Worm (Caenorhabditis elegans) whole organism, mixed stage, embryonic: Measurements from ENCODE around the gene C56G2.5.

ENCODE experiments used
- blmp-1 ChIP-seq: fragments of 150-350 bp; optimal IDR thresholded peaks from 2 replicates; lab custom pipeline; 2014; ENCODE audit warnings: missing biosample characterization, missing genetic modification characterization
- ceh-39 ChIP-seq: fragments of 150-350 bp; optimal IDR thresholded peaks from 2 replicates; lab custom pipeline; 2014; ENCODE audit warnings: missing biosample characterization, missing genetic modification characterization
- ceh-43 ChIP-seq: fragments of 200-800 bp; sonication (Bioruptor generic); optimal IDR thresholded peaks from 2 replicates; lab custom pipeline; 2018; ENCODE audit warnings: mild to moderate bottlenecking, missing genetic modification characterization, moderate library complexity, missing compliant biosample characterization
- ceh-83 ChIP-seq: fragments of 200-800 bp; sonication (Bioruptor generic); optimal IDR thresholded peaks from 2 replicates; lab custom pipeline; 2018; ENCODE audit warnings: mild to moderate bottlenecking, missing genetic modification characterization, missing compliant biosample characterization
- ces-1 ChIP-seq: fragments of 150-350 bp; optimal IDR thresholded peaks from 2 replicates; lab custom pipeline; 2014; ENCODE audit warnings: missing biosample characterization, missing genetic modification reagents, missing genetic modification characterization
- cnd-1 ChIP-seq: fragments of 200-800 bp; sonication (Bioruptor generic); optimal IDR thresholded peaks from 2 replicates; lab custom pipeline; 2018; ENCODE audit warnings: mild to moderate bottlenecking, missing genetic modification characterization, missing compliant biosample characterization
- drap-1 ChIP-seq: fragments of 200-800 bp; sonication (Bioruptor generic); optimal IDR thresholded peaks from 3 replicates; lab custom pipeline; 2018; ENCODE audit warnings: mild to moderate bottlenecking, missing genetic modification characterization, missing compliant biosample characterization
- elt-1 ChIP-seq: sonication (generic microtip); optimal IDR thresholded peaks from 2 replicates; lab custom pipeline; 2017; ENCODE audit warnings: missing genetic modification characterization, mild to moderate bottlenecking, missing compliant biosample characterization, antibody characterized with exemption, moderate library complexity, borderline replicate concordance; ENCODE audit not compliant: insufficient read depth
- flh-1 ChIP-seq: fragments of 200-800 bp; sonication (Bioruptor generic); optimal IDR thresholded peaks from 2 replicates; lab custom pipeline; 2018; ENCODE audit warnings: mild to moderate bottlenecking, missing genetic modification characterization, moderate library complexity, missing compliant biosample characterization
- ham-2 ChIP-seq: fragments of 200-800 bp; sonication (Bioruptor generic); optimal IDR thresholded peaks from 2 replicates; lab custom pipeline; 2018; ENCODE audit warnings: mild to moderate bottlenecking, missing genetic modification characterization, missing compliant biosample characterization
- hlh-1 ChIP-seq: fragments of 150-350 bp; optimal IDR thresholded peaks from 2 replicates; lab custom pipeline; 2014; ENCODE audit warnings: missing biosample characterization, missing genetic modification reagents, missing genetic modification characterization
- lin-13 ChIP-seq: fragments of 150-350 bp; optimal IDR thresholded peaks from 2 replicates; lab custom pipeline; 2014; ENCODE audit warnings: missing biosample characterization, missing genetic modification characterization
- lin-32 ChIP-seq: fragments of 200-800 bp; sonication (Bioruptor generic); optimal IDR thresholded peaks from 2 replicates; lab custom pipeline; 2018; ENCODE audit warnings: mild to moderate bottlenecking, missing genetic modification characterization, missing compliant biosample characterization
- mab-5 ChIP-seq: fragments of 150-350 bp; optimal IDR thresholded peaks from 2 replicates; lab custom pipeline; 2014; ENCODE audit warnings: missing biosample characterization, missing genetic modification characterization
- mep-1 ChIP-seq: fragments of 150-350 bp; optimal IDR thresholded peaks from 2 replicates; lab custom pipeline; 2017; ENCODE audit warnings: missing biosample characterization, missing genetic modification reagents, missing genetic modification characterization, inconsistent platforms
- mls-2 ChIP-seq: sonication (generic microtip); optimal IDR thresholded peaks from 2 replicates; lab custom pipeline; 2016; ENCODE audit warnings: mild to moderate bottlenecking, missing genetic modification characterization, moderate library complexity, missing compliant biosample characterization
- nhr-2 ChIP-seq: fragments of 150-350 bp; optimal IDR thresholded peaks from 2 replicates; lab custom pipeline; 2014; ENCODE audit warnings: missing biosample characterization, missing genetic modification characterization
- nhr-237 ChIP-seq: fragments of 150-350 bp; optimal IDR thresholded peaks from 2 replicates; lab custom pipeline; 2014; ENCODE audit warnings: missing biosample characterization, missing genetic modification characterization
- nhr-28 ChIP-seq: fragments of 150-350 bp; optimal IDR thresholded peaks from 2 replicates; lab custom pipeline; 2014; ENCODE audit warnings: missing biosample characterization, missing genetic modification characterization
- pha-4 ChIP-seq: fragments of 150-350 bp; optimal IDR thresholded peaks from 2 replicates; lab custom pipeline; 2018; ENCODE audit warnings: missing biosample characterization, missing genetic modification reagents, missing genetic modification characterization
- sem-2 ChIP-seq: fragments of 200-800 bp; sonication (Bioruptor generic); optimal IDR thresholded peaks from 2 replicates; lab custom pipeline; 2018; ENCODE audit warnings: mild to moderate bottlenecking, missing genetic modification characterization, missing compliant biosample characterization
- snpc-4 ChIP-seq: fragments of 150-350 bp; optimal IDR thresholded peaks from 2 replicates; lab custom pipeline; 2014; ENCODE audit warnings: missing biosample characterization, missing genetic modification characterization
- sptf-1 ChIP-seq: sonication (generic microtip); optimal IDR thresholded peaks from 2 replicates; lab custom pipeline; 2017; ENCODE audit warnings: mild to moderate bottlenecking, missing genetic modification characterization, moderate library complexity, missing compliant biosample characterization
- tbx-8 ChIP-seq: fragments of 200-800 bp; sonication (Bioruptor generic); optimal IDR thresholded peaks from 2 replicates; lab custom pipeline; 2018; ENCODE audit warnings: mild to moderate bottlenecking, missing genetic modification characterization, moderate library complexity, missing compliant biosample characterization
- unc-120 ChIP-seq: sonication (generic microtip); optimal IDR thresholded peaks from 2 replicates; lab custom pipeline; 2017; ENCODE audit warnings: missing genetic modification characterization, missing compliant biosample characterization; ENCODE audit not compliant: poor library complexity, severe bottlenecking
- unc-39 ChIP-seq: fragments of 150-350 bp; optimal IDR thresholded peaks from 2 replicates; lab custom pipeline; 2014; ENCODE audit warnings: missing biosample characterization, missing genetic modification characterization
- unc-62 ChIP-seq: fragments of 150-350 bp; optimal IDR thresholded peaks from 2 replicates; lab custom pipeline; 2014; ENCODE audit warnings: missing biosample characterization, missing genetic modification reagents, missing genetic modification characterization
- zip-8 ChIP-seq: fragments of 150-350 bp; optimal IDR thresholded peaks from 2 replicates; lab custom pipeline; 2014; ENCODE audit warnings: missing biosample characterization, missing genetic modification characterization
- ztf-11 ChIP-seq: fragments of 150-350 bp; optimal IDR thresholded peaks from 2 replicates; lab custom pipeline; 2014; ENCODE audit warnings: missing biosample characterization, missing genetic modification characterization

C56G2.5 gene

DNA sequence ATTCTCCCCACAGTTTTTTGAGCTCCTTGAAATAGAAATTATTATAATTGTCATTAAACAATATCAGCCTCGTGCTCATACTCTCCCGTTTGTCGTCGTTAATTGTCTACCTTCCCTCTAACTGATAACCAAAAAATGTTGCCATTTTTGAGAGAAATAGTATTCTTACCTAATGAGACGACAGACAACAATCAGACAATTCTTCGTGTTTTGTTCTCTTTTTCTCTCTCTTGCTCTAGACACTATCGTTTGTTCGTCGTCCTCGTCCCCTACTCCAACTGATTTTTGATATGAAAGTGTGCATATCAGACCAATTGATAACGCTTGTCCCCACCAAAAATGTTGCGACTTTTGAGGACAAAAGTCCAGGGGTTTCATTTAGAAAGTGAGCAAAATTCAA lies 37.5 kb upstream of the C56G2.5 start:
- TF ChIP-seq nhr-237 (no peak), hlh-1 (tag; lab: Kevin White, UChicago) (no peak), unc-120 (tag; lab: Kevin White, UChicago) (no peak), elt-1 (tag; lab: Kevin White, UChicago) (no peak), tbx-8 (GFP tag; lab: Kevin White, UChicago) (no peak), sptf-1 (tag; lab: Kevin White, UChicago) (no peak), mep-1 (tag; lab: Kevin White, UChicago) (no peak), nhr-28 (no peak), ceh-39 (tag; lab: Kevin White, UChicago) (no peak), blmp-1 (tag; lab: Kevin White, UChicago) (no peak), mls-2 (tag; lab: Kevin White, UChicago) (no peak), snpc-4 (tag; lab: Kevin White, UChicago) (no peak), zip-8 (tag; lab: Kevin White, UChicago) (no peak), lin-13 (no peak), nhr-2 (tag; lab: Kevin White, UChicago) (no peak), flh-1 (GFP tag; lab: Kevin White, UChicago) (no peak), drap-1 (GFP tag; lab: Kevin White, UChicago) (no peak)

- TF ChIP-seq lin-32 (GFP tag; lab: Kevin White, UChicago) (no peak), ham-2 (no peak), ces-1 (GFP tag; lab: Kevin White, UChicago) (no peak), nhr-237 (no peak)
These were observed 36.8 kb upstream of the C56G2.5 start for ce11 chrIII:6360825-6361224.

- TF ChIP-seq sem-2 (GFP tag; lab: Kevin White, UChicago) (no peak), hlh-1 (tag; lab: Kevin White, UChicago) (no peak), snpc-4 (tag; lab: Kevin White, UChicago) (no peak), pha-4 (no peak)
These were observed 36.1 kb upstream of the C56G2.5 start for ce11 chrIII:6360114-6360513.

ce11 chrIII:6359171-6359854 lies 35.3 kb upstream of the C56G2.5 start:
- TF ChIP-seq unc-62 (GFP tag; lab: Kevin White, UChicago) (no peak), mab-5 (no peak), unc-39 (tag; lab: Kevin White, UChicago) (no peak), ztf-11 (tag; lab: Kevin White, UChicago) (no peak), blmp-1 (tag; lab: Kevin White, UChicago) (no peak), ceh-43 (GFP tag; lab: Kevin White, UChicago) (no peak), cnd-1 (tag; lab: Kevin White, UChicago) (no peak), lin-13 (no peak)

DNA sequence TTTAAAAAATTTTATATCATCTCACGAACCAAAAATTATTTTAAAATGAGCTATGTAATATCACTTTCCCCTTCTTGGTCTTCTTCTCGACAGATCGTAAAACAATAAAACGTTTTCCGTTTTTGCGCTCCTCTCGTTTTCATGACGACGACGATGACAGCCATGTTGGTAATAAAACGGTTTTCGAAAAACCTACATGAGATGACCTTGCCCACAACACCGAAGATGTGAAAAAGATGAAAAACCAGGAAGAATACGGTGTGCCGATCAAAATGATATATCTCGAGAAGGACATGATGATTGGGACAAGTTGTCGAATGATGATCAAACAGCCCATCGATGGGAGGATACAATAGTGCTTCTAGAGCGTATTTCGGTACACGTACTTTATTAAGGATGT lies 34.7 kb upstream of the C56G2.5 start:
- TF ChIP-seq ceh-39 (tag; lab: Kevin White, UChicago) (no peak), ceh-83 (GFP tag; lab: Kevin White, UChicago) (no peak)

- TF ChIP-seq pha-4 (no peak), nhr-28 (no peak), unc-62 (GFP tag; lab: Kevin White, UChicago) (no peak), sem-2 (GFP tag; lab: Kevin White, UChicago) (no peak)
These were observed 32.7 kb upstream of the C56G2.5 start for ce11 chrIII:6356764-6357163.
